Fruit fly (Drosophila melanogaster) whole organism, pupa: ENCODE results near the gene Cpr78E.
A peak's percentile ranks its signal among the peaks of the same experiment; 100 is the strongest.

Experiments
- CG10348 ChIP-seq: fragments of 200-800 bp; sonication (Bioruptor generic); IDR thresholded peaks from 2 replicates; pipeline ENCODE4 v1.3.6; 2022; ENCODE audit warnings: missing biosample characterization, missing genetic modification characterization
- CG12605 ChIP-seq: fragments of 200-800 bp; sonication (Bioruptor generic); IDR thresholded peaks from 2 replicates; pipeline ENCODE4 v1.3.6; 2022; ENCODE audit warnings: missing biosample characterization, missing genetic modification characterization
- CG13204 ChIP-seq: fragments of 200-800 bp; sonication (Bioruptor generic); optimal IDR thresholded peaks from 2 replicates; lab custom pipeline; 2018; ENCODE audit warnings: missing biosample characterization, mild to moderate bottlenecking, missing genetic modification characterization, moderate library complexity
- CG14655 ChIP-seq: fragments of 200-800 bp; sonication (Bioruptor generic); optimal IDR thresholded peaks from 3 replicates; lab custom pipeline; 2017; ENCODE audit warnings: mild to moderate bottlenecking, missing biosample characterization, missing genetic modification reagents, missing genetic modification characterization
- CG15710 ChIP-seq: fragments of 200-800 bp; sonication (Bioruptor generic); optimal IDR thresholded peaks from 2 replicates; lab custom pipeline; 2018; ENCODE audit warnings: missing biosample characterization, mild to moderate bottlenecking, missing genetic modification characterization, moderate library complexity
- CG17806 ChIP-seq: fragments of 200-800 bp; sonication (Bioruptor generic); optimal IDR thresholded peaks from 2 replicates; lab custom pipeline; 2018; ENCODE audit warnings: missing biosample characterization, mild to moderate bottlenecking, missing genetic modification characterization, moderate library complexity
- CG32121 ChIP-seq: fragments of 200-800 bp; sonication (Bioruptor generic); IDR thresholded peaks from 2 replicates; pipeline ENCODE4 v1.3.6; 2022; ENCODE audit warnings: missing biosample characterization, missing genetic modification characterization
- CG34367 ChIP-seq: fragments of 200-800 bp; sonication (Bioruptor generic); optimal IDR thresholded peaks from 2 replicates; lab custom pipeline; 2018; ENCODE audit warnings: missing biosample characterization, mild to moderate bottlenecking, missing genetic modification characterization
- CG4496 ChIP-seq: fragments of 200-800 bp; sonication (Bioruptor generic); IDR thresholded peaks from 3 replicates; pipeline ENCODE4 v1.3.6; 2022; ENCODE audit warnings: missing biosample characterization, missing genetic modification characterization
- CG8159 ChIP-seq: fragments of 200-800 bp; sonication (Bioruptor generic); optimal IDR thresholded peaks from 3 replicates; lab custom pipeline; 2018; ENCODE audit warnings: missing biosample characterization, mild to moderate bottlenecking, missing genetic modification characterization, moderate library complexity
- CG8301 ChIP-seq: fragments of 200-800 bp; sonication (Bioruptor generic); optimal IDR thresholded peaks from 2 replicates; lab custom pipeline; 2018; ENCODE audit warnings: missing biosample characterization, mild to moderate bottlenecking, missing genetic modification characterization
- CG9948 ChIP-seq: fragments of 200-800 bp; sonication (Bioruptor generic); optimal IDR thresholded peaks from 2 replicates; lab custom pipeline; 2018; ENCODE audit warnings: missing biosample characterization, mild to moderate bottlenecking, missing genetic modification characterization, moderate library complexity
- D1 ChIP-seq: fragments of 200-800 bp; sonication (Bioruptor generic); optimal IDR thresholded peaks from 2 replicates; lab custom pipeline; 2018; ENCODE audit warnings: missing biosample characterization, mild to moderate bottlenecking, missing genetic modification characterization, moderate library complexity
- EcR ChIP-seq: fragments of 200-800 bp; sonication (Bioruptor generic); optimal IDR thresholded peaks from 3 replicates; lab custom pipeline; 2019; ENCODE audit warnings: missing biosample characterization, missing genetic modification characterization, mild to moderate bottlenecking, moderate library complexity, missing genetic modification reagents
- Ets98B ChIP-seq: fragments of 200-800 bp; sonication (Bioruptor generic); IDR thresholded peaks from 2 replicates; pipeline ENCODE4 v1.3.6; 2022; ENCODE audit warnings: missing biosample characterization, missing genetic modification characterization
- Pif1A ChIP-seq: fragments of 200-800 bp; sonication (Bioruptor generic); optimal IDR thresholded peaks from 3 replicates; lab custom pipeline; 2016; ENCODE audit warnings: missing biosample characterization, missing genetic modification characterization
- Pif1B ChIP-seq: fragments of 200-800 bp; sonication (Bioruptor generic); optimal IDR thresholded peaks from 3 replicates; lab custom pipeline; 2016; ENCODE audit warnings: missing biosample characterization, missing genetic modification characterization
- Snoo ChIP-seq: fragments of 200-800 bp; sonication (Bioruptor generic); optimal IDR thresholded peaks from 3 replicates; lab custom pipeline; 2017; ENCODE audit warnings: missing biosample characterization, mild to moderate bottlenecking, missing genetic modification characterization, inconsistent platforms
- fd96Ca ChIP-seq: fragments of 200-800 bp; sonication (Bioruptor generic); IDR thresholded peaks from 3 replicates; pipeline ENCODE4 v1.3.6; 2022; ENCODE audit warnings: missing biosample characterization, missing genetic modification characterization
- gl ChIP-seq: fragments of 200-800 bp; sonication (Bioruptor generic); optimal IDR thresholded peaks from 2 replicates; lab custom pipeline; 2018; ENCODE audit warnings: missing biosample characterization, mild to moderate bottlenecking, missing genetic modification characterization
- rn ChIP-seq: fragments of 200-800 bp; sonication (Bioruptor generic); IDR thresholded peaks from 2 replicates; pipeline ENCODE4 v1.3.6; 2022; ENCODE audit warnings: missing biosample characterization, missing genetic modification characterization

The Cpr78E gene

dm6 chr3L:21671839-21672238 is 5.1 kb upstream of the Cpr78E start, which contains the start of gene CG11249:
TSS of gene CG11249 (plus strand) at chr3L:21672139.
- no peak for TF ChIP-seq Ets98B (GFP tag; lab: Robert Waterston, UW)
- no peak for TF ChIP-seq CG4496 (GFP tag; lab: Robert Waterston, UW)
- TF ChIP-seq CG34367 (tag; lab: Kevin White, UChicago), result no peak
- TF ChIP-seq CG9948 (tag; lab: Kevin White, UChicago), result no peak

DNA sequence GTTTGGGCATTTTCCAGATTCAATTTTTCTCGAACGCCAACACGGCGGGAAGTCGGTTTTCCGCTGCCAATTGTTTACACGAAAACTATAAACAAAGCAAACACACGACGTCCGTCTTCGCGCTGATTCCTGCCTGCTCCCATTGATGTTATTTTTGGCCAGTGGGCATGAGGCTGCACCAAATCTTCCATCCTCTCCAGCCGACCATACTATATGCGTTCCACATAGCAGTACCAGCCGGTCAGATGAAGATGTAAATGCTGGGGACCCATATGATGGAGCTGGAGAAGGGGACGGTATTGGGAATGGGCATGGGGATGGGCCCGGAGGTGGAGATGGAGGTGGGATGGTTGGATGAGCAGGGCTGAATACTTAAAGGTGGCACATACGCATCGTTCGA is 750 bp upstream of the Cpr78E start:
- no peak for TF ChIP-seq CG8301 (tag; lab: Kevin White, UChicago)
- TF ChIP-seq D1 (tag; lab: Kevin White, UChicago), result no peak
- no peak for TF ChIP-seq Pif1A (GFP tag; lab: Kevin White, UChicago)
- TF ChIP-seq EcR (GFP tag; lab: Kevin White, UChicago), result no peak
- TF ChIP-seq CG4496 (GFP tag; lab: Robert Waterston, UW), result no peak
- TF ChIP-seq CG32121 (GFP tag; lab: Robert Waterston, UW), result no peak

DNA sequence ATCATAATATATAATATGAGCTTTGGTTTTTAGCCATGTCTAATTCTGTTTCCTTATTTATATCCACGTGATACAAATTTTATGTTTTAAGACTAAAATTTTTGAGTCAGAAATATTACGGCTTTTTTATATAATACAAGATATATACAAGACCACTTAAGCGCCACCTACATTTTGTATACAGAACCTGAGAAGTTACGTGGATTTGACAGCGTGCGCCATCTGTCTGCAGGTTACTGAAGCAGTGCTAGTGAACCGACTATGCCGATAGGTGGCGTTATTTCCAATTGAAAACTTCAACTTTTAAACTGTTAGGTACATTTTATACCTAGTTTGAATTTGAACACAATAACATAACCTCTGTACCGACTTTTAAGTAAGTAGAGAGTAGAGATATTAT is 14.0 kb downstream of the Cpr78E start:
- TF ChIP-seq rn (GFP tag; lab: Robert Waterston, UW) (no peak), D1 (tag; lab: Kevin White, UChicago) (peak; percentile 66), CG10348 (GFP tag; lab: Robert Waterston, UW) (no peak), CG8159 (tag; lab: Kevin White, UChicago) (no peak), EcR (GFP tag; lab: Kevin White, UChicago) (peak; percentile 58), CG13204 (GFP tag; lab: Kevin White, UChicago) (no peak)
- TF ChIP-seq, all 21 proteins: peak for 2

- TF ChIP-seq D1 (tag; lab: Kevin White, UChicago), result no peak
- TF ChIP-seq CG8301 (tag; lab: Kevin White, UChicago), result no peak
- no peak for TF ChIP-seq CG13204 (GFP tag; lab: Kevin White, UChicago)
- no peak for TF ChIP-seq Pif1B (GFP tag; lab: Kevin White, UChicago)
- TF ChIP-seq rn (GFP tag; lab: Robert Waterston, UW), result no peak
- no peak for TF ChIP-seq CG32121 (GFP tag; lab: Robert Waterston, UW)
- no peak for TF ChIP-seq fd96Ca
- TF ChIP-seq CG10348 (GFP tag; lab: Robert Waterston, UW), result no peak
- no peak for TF ChIP-seq CG17806 (tag; lab: Kevin White, UChicago)
These were observed 14.7 kb downstream of the Cpr78E start for dm6 chr3L:21652124-21652523.

DNA sequence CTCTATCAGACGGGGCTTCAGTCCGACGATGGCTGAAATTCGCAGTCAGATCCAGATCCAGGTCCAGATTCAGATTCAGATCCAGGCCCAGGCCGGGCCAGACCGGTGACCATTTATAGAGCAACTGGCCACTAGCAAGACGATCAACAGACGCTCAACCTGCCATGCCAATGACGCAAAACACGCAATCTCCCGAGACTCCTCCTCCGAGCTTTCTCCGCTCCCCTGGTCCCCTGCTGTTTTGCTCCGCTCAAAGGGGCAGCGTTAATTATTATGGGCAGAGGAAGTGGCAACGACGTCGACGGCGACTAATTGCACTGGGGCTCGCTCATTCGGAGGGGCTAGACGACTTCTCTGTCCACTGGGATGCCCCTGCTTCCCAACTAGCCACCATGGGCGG is 15.4 kb downstream of the Cpr78E start:
- TF ChIP-seq CG13204 (GFP tag; lab: Kevin White, UChicago) (peak; percentile 64), CG17806 (tag; lab: Kevin White, UChicago) (no peak), Pif1A (GFP tag; lab: Kevin White, UChicago) (no peak), EcR (GFP tag; lab: Kevin White, UChicago) (peak; percentile 20), CG8159 (tag; lab: Kevin White, UChicago) (no peak)

dm6 chr3L:21647853-21648252 is 18.9 kb downstream of the Cpr78E start:
- TF ChIP-seq fd96Ca (no peak), CG13204 (GFP tag; lab: Kevin White, UChicago) (no peak), Pif1B (GFP tag; lab: Kevin White, UChicago) (no peak), CG14655 (GFP tag; lab: Kevin White, UChicago) (no peak), Ets98B (GFP tag; lab: Robert Waterston, UW) (no peak), CG10348 (GFP tag; lab: Robert Waterston, UW) (no peak), Snoo (tag; lab: Kevin White, UChicago) (no peak), CG15710 (tag; lab: Kevin White, UChicago) (no peak), CG8301 (tag; lab: Kevin White, UChicago) (no peak), CG32121 (GFP tag; lab: Robert Waterston, UW) (no peak), CG9948 (tag; lab: Kevin White, UChicago) (no peak), rn (GFP tag; lab: Robert Waterston, UW) (no peak), D1 (tag; lab: Kevin White, UChicago) (no peak), EcR (GFP tag; lab: Kevin White, UChicago) (no peak), CG8159 (tag; lab: Kevin White, UChicago) (no peak), CG4496 (GFP tag; lab: Robert Waterston, UW) (no peak), CG34367 (tag; lab: Kevin White, UChicago) (no peak), CG12605 (GFP tag; lab: Robert Waterston, UW) (no peak), Pif1A (GFP tag; lab: Kevin White, UChicago) (no peak), gl (tag; lab: Kevin White, UChicago) (no peak)

- TF ChIP-seq Pif1B (GFP tag; lab: Kevin White, UChicago), result no peak
- no peak for TF ChIP-seq Pif1A (GFP tag; lab: Kevin White, UChicago)
- no peak for TF ChIP-seq Snoo (tag; lab: Kevin White, UChicago)
- no peak for TF ChIP-seq CG4496 (GFP tag; lab: Robert Waterston, UW)
- no peak for TF ChIP-seq fd96Ca
- TF ChIP-seq Ets98B (GFP tag; lab: Robert Waterston, UW), result no peak
- TF ChIP-seq CG14655 (GFP tag; lab: Kevin White, UChicago), result no peak
- TF ChIP-seq CG9948 (tag; lab: Kevin White, UChicago), result no peak
- TF ChIP-seq CG17806 (tag; lab: Kevin White, UChicago), result no peak
- TF ChIP-seq gl (tag; lab: Kevin White, UChicago), result no peak
- no peak for TF ChIP-seq D1 (tag; lab: Kevin White, UChicago)
These were observed 20.9 kb downstream of the Cpr78E start for dm6 chr3L:21645878-21646277.
